Worm (Caenorhabditis elegans) whole organism, midembryonic: Measurements from ENCODE around the gene ZK669.3.

Experiments
- T22C8.4 ChIP-seq: fragments of 200-800 bp; sonication (Bioruptor generic); IDR thresholded peaks from 2 replicates; pipeline ENCODE4 v1.3.6; 2022; ENCODE audit warnings: missing genetic modification characterization, missing compliant biosample characterization
- cog-1 ChIP-seq: sonication (generic microtip); optimal IDR thresholded peaks from 2 replicates; lab custom pipeline; 2016; ENCODE audit warnings: missing genetic modification characterization, missing compliant biosample characterization
- flt-1 ChIP-seq: fragments of 200-800 bp; sonication (Bioruptor generic); IDR thresholded peaks from 2 replicates; pipeline ENCODE4 v1.3.6; 2022; ENCODE audit warnings: missing genetic modification characterization, missing compliant biosample characterization
- klf-2 ChIP-seq: fragments of 200-800 bp; sonication (Bioruptor generic); conservative IDR thresholded peaks from 2 replicates; pipeline ENCODE4 v1.3.6; 2022; ENCODE audit warnings: missing genetic modification reagents, missing genetic modification characterization, missing compliant biosample characterization
- med-1 ChIP-seq: sonication (generic microtip); optimal IDR thresholded peaks from 2 replicates; lab custom pipeline; 2017; ENCODE audit warnings: missing genetic modification characterization, mild to moderate bottlenecking, missing compliant biosample characterization, antibody characterized with exemption, missing genetic modification reagents; ENCODE audit not compliant: insufficient read depth
- ref-1 ChIP-seq: fragments of 200-800 bp; sonication (Bioruptor generic); conservative IDR thresholded peaks from 2 replicates; pipeline ENCODE4 v1.3.6; 2022; ENCODE audit warnings: missing genetic modification reagents, missing genetic modification characterization, missing compliant biosample characterization
- tab-1 ChIP-seq: fragments of 200-800 bp; sonication (Bioruptor generic); IDR thresholded peaks from 2 replicates; pipeline ENCODE4 v1.3.6; 2022; ENCODE audit warnings: missing genetic modification characterization, missing compliant biosample characterization
- ztf-23 ChIP-seq: fragments of 200-800 bp; sonication (Bioruptor generic); IDR thresholded peaks from 2 replicates; pipeline ENCODE4 v1.3.6; 2022; ENCODE audit warnings: missing genetic modification reagents, missing genetic modification characterization, missing compliant biosample characterization

ce11 chrII:7991279-7991678 lies 50.3 kb downstream of the ZK669.3 start:
- no peak for TF ChIP-seq flt-1 (GFP tag; lab: Robert Waterston, UW)
- no peak for TF ChIP-seq ztf-23 (GFP tag; lab: Robert Waterston, UW)
- TF ChIP-seq cog-1 (tag; lab: Kevin White, UChicago) = no peak
- TF ChIP-seq klf-2 = no peak
- TF ChIP-seq tab-1 (GFP tag; lab: Robert Waterston, UW) = no peak
- no peak for TF ChIP-seq T22C8.4 (GFP tag; lab: Robert Waterston, UW)
- no peak for TF ChIP-seq ref-1 (GFP tag; lab: Robert Waterston, UW)
- no peak for TF ChIP-seq med-1
